Worm (Caenorhabditis elegans) whole organism, young adult: ENCODE data around the gene tag-266.

Experiments used
- T26A5.8 ChIP-seq: sonication (generic microtip); optimal IDR thresholded peaks from 2 replicates; lab custom pipeline; 2016; ENCODE audit warnings: missing genetic modification characterization, missing compliant biosample characterization
- ama-1 ChIP-seq, 3 experiments: fragments of 150-350 bp in 1 of 3; sonication (generic microtip) in 2 of 3; optimal IDR thresholded peaks; 2 replicates each; lab custom pipeline; 2014 to 2018; ENCODE audit warnings: missing biosample characterization in 2 of 3, missing genetic modification characterization in 2 of 3, missing genetic modification reagents in 2 of 3
- bed-1 ChIP-seq: fragments of 200-800 bp; sonication (Bioruptor generic); IDR thresholded peaks from 2 replicates; pipeline ENCODE4 v1.3.6; 2022; ENCODE audit warnings: missing genetic modification reagents, missing genetic modification characterization, missing compliant biosample characterization
- gei-17 ChIP-seq: fragments of 200-800 bp; sonication (Bioruptor generic); optimal IDR thresholded peaks from 2 replicates; lab custom pipeline; 2018; ENCODE audit warnings: mild to moderate bottlenecking, missing genetic modification characterization, missing compliant biosample characterization
- hmg-1.2 ChIP-seq: fragments of 200-800 bp; sonication (Bioruptor generic); IDR thresholded peaks from 2 replicates; pipeline ENCODE4 v1.3.6; 2022; ENCODE audit warnings: missing genetic modification reagents, missing genetic modification characterization, missing compliant biosample characterization
- hsf-1 ChIP-seq: fragments of 200-800 bp; sonication (Bioruptor generic); IDR thresholded peaks from 2 replicates; pipeline ENCODE4 v1.3.6; 2022; ENCODE audit warnings: missing genetic modification reagents, missing genetic modification characterization, missing compliant biosample characterization
- nhr-120 ChIP-seq: fragments of 200-800 bp; sonication (Bioruptor generic); IDR thresholded peaks from 2 replicates; pipeline ENCODE4 v1.3.6; 2022; ENCODE audit warnings: missing genetic modification characterization, missing compliant biosample characterization
- snpc-4 ChIP-seq, 5 experiments: fragments of 150-350 bp in 1 of 5; sonication (generic microtip) in 4 of 5; optimal IDR thresholded peaks; 2 replicates each; lab custom pipeline; 2014 to 2018; ENCODE audit warnings: missing genetic modification characterization in 5 of 5, missing biosample characterization in 3 of 5, antibody characterized with exemption in 2 of 5, mild to moderate bottlenecking in 2 of 5, missing compliant biosample characterization in 2 of 5, missing genotype in 2 of 5, moderate library complexity in 2 of 5, missing genetic modification reagents in 1 of 5
- unc-62 ChIP-seq: fragments of 150-350 bp; optimal IDR thresholded peaks from 2 replicates; lab custom pipeline; 2014; ENCODE audit warnings: missing biosample characterization, missing genetic modification reagents, missing genetic modification characterization

DNA sequence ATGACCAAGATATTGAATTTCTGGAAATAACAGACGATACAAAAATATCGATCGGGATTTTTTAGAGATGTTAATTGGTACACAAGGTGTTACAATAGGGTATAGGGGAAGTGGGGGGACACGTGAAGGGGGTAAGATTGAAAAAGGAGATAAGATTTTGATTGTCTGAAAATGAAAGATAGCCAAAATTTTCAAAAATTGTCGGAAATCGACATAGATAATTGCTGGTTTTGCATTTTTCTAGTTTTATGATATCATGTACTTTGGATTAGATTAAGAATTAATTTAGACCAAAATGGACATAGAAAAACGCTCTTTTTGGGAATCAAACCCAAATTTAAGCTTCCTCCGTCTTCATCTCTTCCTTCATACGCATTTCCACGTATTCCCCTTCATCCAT, 12.2 kb downstream of the tag-266 start, which contains the start of gene T19C3.5:
- TF ChIP-seq ama-1 (optimal IDR thresholded peaks at IDR 0.05; lab: Kevin White, UChicago), result no peak
- TF ChIP-seq ama-1 (GFP tag; optimal IDR thresholded peaks at IDR 0.05; lab: Kevin White, UChicago), result no peak
- no peak for TF ChIP-seq snpc-4 (GFP tag; optimal IDR thresholded peaks at IDR 0.05; lab: Kevin White, UChicago)
- TF ChIP-seq snpc-4 (tag; optimal IDR thresholded peaks at IDR 0.05; lab: Kevin White, UChicago), result no peak
- TF ChIP-seq nhr-120 (GFP tag; lab: Robert Waterston, UW), result no peak
- no peak for TF ChIP-seq hsf-1 (GFP tag; lab: Robert Waterston, UW)
- TF ChIP-seq bed-1, result no peak
- no peak for TF ChIP-seq hmg-1.2 (GFP tag; lab: Robert Waterston, UW)
- no peak for TF ChIP-seq T26A5.8 (tag; lab: Kevin White, UChicago)
- TF ChIP-seq unc-62 (GFP tag; lab: Kevin White, UChicago), result no peak
- TF ChIP-seq gei-17, result no peak
